Worm (Caenorhabditis elegans): Measurements from ENCODE around the gene clh-6.

DNA sequence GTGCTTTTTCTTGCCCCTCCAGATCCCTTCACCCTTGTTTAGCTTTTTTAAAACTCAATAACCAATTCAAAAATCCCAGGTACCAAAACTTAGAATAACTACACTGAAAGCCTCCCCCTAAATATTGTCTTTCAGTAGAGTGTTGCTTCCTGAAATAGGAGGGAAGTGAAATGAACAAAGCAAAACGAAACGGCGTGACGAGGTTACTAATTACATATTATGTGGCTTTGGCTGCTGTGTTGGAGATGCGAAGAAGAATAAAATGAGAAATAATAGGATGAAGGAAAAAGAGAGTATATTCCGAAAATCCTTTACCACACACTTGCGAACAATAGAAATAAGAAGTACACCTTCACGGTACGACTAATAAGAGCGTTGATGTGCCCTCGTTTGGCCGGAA is 27.0 kb downstream of the clh-6 start:
- TF ChIP-seq nhr-120 (GFP tag; IDR thresholded peaks at IDR 0.05) (no peak), ceh-27 (GFP tag; optimal IDR thresholded peaks at IDR 0.05) (no peak), T07F8.4 (tag; optimal IDR thresholded peaks at IDR 0.05) (no peak), snpc-4 (GFP tag; optimal IDR thresholded peaks at IDR 0.05) (no peak), snpc-4 (tag; optimal IDR thresholded peaks at IDR 0.05) (no peak), him-1 (tag; optimal IDR thresholded peaks at IDR 0.05) (no peak), pha-4 (tag; optimal IDR thresholded peaks at IDR 0.05) (no peak), rec-8 (tag; optimal IDR thresholded peaks at IDR 0.05) (no peak), unc-62 (GFP tag; optimal IDR thresholded peaks at IDR 0.05) (no peak), unc-130 (GFP tag; optimal IDR thresholded peaks at IDR 0.05) (no peak), tlf-1 (GFP tag; optimal IDR thresholded peaks at IDR 0.05) (no peak)

Measured in whole organism, young adult.